Worm (Caenorhabditis elegans) whole organism, mixed stage, embryonic: Measurements from ENCODE around the gene srz-32.

Source experiments
- blmp-1 ChIP-seq: fragments of 150-350 bp; optimal IDR thresholded peaks from 2 replicates; lab custom pipeline; 2014; ENCODE audit warnings: missing biosample characterization, missing genetic modification characterization
- ces-1 ChIP-seq: fragments of 150-350 bp; optimal IDR thresholded peaks from 2 replicates; lab custom pipeline; 2014; ENCODE audit warnings: missing biosample characterization, missing genetic modification reagents, missing genetic modification characterization
- elt-1 ChIP-seq: sonication (generic microtip); optimal IDR thresholded peaks from 2 replicates; lab custom pipeline; 2017; ENCODE audit warnings: missing genetic modification characterization, mild to moderate bottlenecking, missing compliant biosample characterization, antibody characterized with exemption, moderate library complexity, borderline replicate concordance; ENCODE audit not compliant: insufficient read depth
- flh-1 ChIP-seq: fragments of 200-800 bp; sonication (Bioruptor generic); optimal IDR thresholded peaks from 2 replicates; lab custom pipeline; 2018; ENCODE audit warnings: mild to moderate bottlenecking, missing genetic modification characterization, moderate library complexity, missing compliant biosample characterization
- lin-13 ChIP-seq: fragments of 150-350 bp; optimal IDR thresholded peaks from 2 replicates; lab custom pipeline; 2014; ENCODE audit warnings: missing biosample characterization, missing genetic modification characterization
- nhr-237 ChIP-seq: fragments of 150-350 bp; optimal IDR thresholded peaks from 2 replicates; lab custom pipeline; 2014; ENCODE audit warnings: missing biosample characterization, missing genetic modification characterization
- nhr-28 ChIP-seq: fragments of 150-350 bp; optimal IDR thresholded peaks from 2 replicates; lab custom pipeline; 2014; ENCODE audit warnings: missing biosample characterization, missing genetic modification characterization
- nhr-76 ChIP-seq: sonication (generic microtip); optimal IDR thresholded peaks from 2 replicates; lab custom pipeline; 2017; ENCODE audit warnings: missing biosample characterization, missing genetic modification characterization
- pha-4 ChIP-seq: fragments of 150-350 bp; optimal IDR thresholded peaks from 2 replicates; lab custom pipeline; 2018; ENCODE audit warnings: missing biosample characterization, missing genetic modification reagents, missing genetic modification characterization

- TF ChIP-seq nhr-76 (no peak), nhr-28 (tag; lab: Kevin White, UChicago) (no peak), flh-1 (GFP tag; lab: Kevin White, UChicago) (no peak), nhr-237 (tag; lab: Kevin White, UChicago) (no peak), lin-13 (tag; lab: Kevin White, UChicago) (no peak), blmp-1 (tag; lab: Kevin White, UChicago) (no peak), pha-4 (tag; lab: Kevin White, UChicago) (no peak), ces-1 (no peak), elt-1 (tag; lab: Kevin White, UChicago) (no peak)
Observed at ce11 chrIV:3442513-3442912, 6.4 kb downstream of the srz-32 start.
